Worm (Caenorhabditis elegans): ENCODE data around the gene degt-1.

The degt-1 gene

DNA sequence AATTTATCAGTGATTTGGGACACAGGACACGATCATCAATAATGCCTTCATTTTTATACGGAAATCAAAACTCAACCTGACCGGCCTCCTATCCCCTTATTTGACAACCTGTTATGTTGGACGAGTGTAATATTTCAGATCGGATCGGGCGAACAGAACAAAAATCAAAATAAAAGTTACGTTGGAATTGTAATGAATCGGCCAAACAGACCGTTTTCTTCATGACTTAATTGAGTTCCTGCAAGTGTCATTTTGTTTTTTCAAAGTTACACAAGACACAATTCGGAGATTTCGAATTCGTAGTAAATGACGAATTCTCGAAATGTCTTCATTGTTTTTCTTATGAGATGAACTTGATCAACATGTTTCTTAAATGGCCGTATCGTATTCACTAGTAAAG is 15.1 kb downstream of the degt-1 start, which contains the start of gene F32G8.3:
Gene F32G8.3 (minus strand): TSS at position 101 of the 400 bp plus-strand sequence.
- TF ChIP-seq tra-4 (tag; optimal IDR thresholded peaks at IDR 0.05) = no peak
- TF ChIP-seq ets-7 (tag; optimal IDR thresholded peaks at IDR 0.05) = no peak
- TF ChIP-seq sea-1 (GFP tag; conservative IDR thresholded peaks at IDR 0.05) = no peak
- no peak for TF ChIP-seq ceh-13 (GFP tag; optimal IDR thresholded peaks at IDR 0.05)
- TF ChIP-seq pes-1 (GFP tag; IDR thresholded peaks at IDR 0.05) = no peak
- TF ChIP-seq flt-1 (GFP tag; IDR thresholded peaks at IDR 0.05) = no peak
- TF ChIP-seq F13C5.2 (tag; optimal IDR thresholded peaks at IDR 0.05) = no peak
- no peak for TF ChIP-seq B0310.2 (tag; optimal IDR thresholded peaks at IDR 0.05)
- no peak for TF ChIP-seq ceh-36 (tag; optimal IDR thresholded peaks at IDR 0.05)
- no peak for TF ChIP-seq tbx-37 (GFP tag; conservative IDR thresholded peaks at IDR 0.05)
- no peak for TF ChIP-seq hmbx-1 (tag; optimal IDR thresholded peaks at IDR 0.05)
- no peak for TF ChIP-seq hnd-1 (tag; optimal IDR thresholded peaks at IDR 0.05)

DNA sequence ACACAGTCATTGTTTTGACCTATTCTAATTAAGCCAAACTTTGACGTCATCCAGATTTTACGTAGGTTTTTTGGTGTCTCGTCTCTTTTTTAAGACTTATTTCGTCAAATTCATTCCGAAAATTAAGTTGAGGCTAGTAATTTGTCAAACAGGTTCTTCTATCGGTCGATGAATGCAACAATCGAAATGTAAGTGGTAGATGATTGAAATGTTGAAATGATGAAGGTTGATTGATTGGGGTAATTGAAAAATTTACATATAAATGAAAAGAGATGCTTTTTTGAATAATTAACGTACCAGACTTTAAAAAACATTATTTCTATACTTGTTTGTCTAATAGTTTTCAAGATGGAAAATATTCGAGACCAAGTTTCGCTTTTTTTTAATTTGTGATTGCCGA is 16.2 kb downstream of the degt-1 start:
- TF ChIP-seq hmg-4 (GFP tag; optimal IDR thresholded peaks at IDR 0.05) (no peak), flt-1 (GFP tag; IDR thresholded peaks at IDR 0.05) (no peak), tbx-37 (GFP tag; conservative IDR thresholded peaks at IDR 0.05) (no peak), hmbx-1 (tag; optimal IDR thresholded peaks at IDR 0.05) (no peak), F13C5.2 (tag; optimal IDR thresholded peaks at IDR 0.05) (no peak), hnd-1 (tag; optimal IDR thresholded peaks at IDR 0.05) (no peak), tbx-11 (GFP tag; IDR thresholded peaks at IDR 0.05) (no peak), tra-4 (tag; optimal IDR thresholded peaks at IDR 0.05) (no peak), ets-7 (tag; optimal IDR thresholded peaks at IDR 0.05) (no peak), B0310.2 (tag; optimal IDR thresholded peaks at IDR 0.05) (no peak)

DNA sequence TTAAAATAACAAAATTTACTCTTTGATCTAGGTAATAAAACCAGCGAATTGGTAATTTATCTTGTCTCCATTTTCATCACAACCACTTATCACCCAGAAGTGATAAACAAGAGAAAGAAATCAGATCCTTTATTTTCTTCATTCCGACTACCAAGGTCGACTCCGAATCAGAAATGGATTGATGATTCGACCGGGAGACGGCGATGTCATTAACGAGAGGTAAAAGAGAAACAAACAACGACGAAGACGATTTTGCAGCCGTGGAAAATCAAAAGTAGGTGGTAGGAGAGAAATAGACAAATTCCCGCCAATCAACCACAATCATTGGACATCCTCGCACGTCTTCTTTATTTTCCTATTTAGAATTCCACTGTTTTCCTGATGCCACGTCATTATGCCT is 17.0 kb downstream of the degt-1 start:
- TF ChIP-seq flt-1 (GFP tag; IDR thresholded peaks at IDR 0.05) = no peak
- TF ChIP-seq ama-1 (optimal IDR thresholded peaks at IDR 0.05) = no peak
- no peak for TF ChIP-seq scrt-1 (GFP tag; IDR thresholded peaks at IDR 0.05)
- TF ChIP-seq pes-1 (GFP tag; IDR thresholded peaks at IDR 0.05) = no peak
- no peak for TF ChIP-seq sea-1 (GFP tag; conservative IDR thresholded peaks at IDR 0.05)
- no peak for TF ChIP-seq hnd-1 (tag; optimal IDR thresholded peaks at IDR 0.05)
- TF ChIP-seq aly-1 (tag; optimal IDR thresholded peaks at IDR 0.05) = no peak
- no peak for TF ChIP-seq tbx-37 (GFP tag; conservative IDR thresholded peaks at IDR 0.05)
- no peak for TF ChIP-seq ets-7 (tag; optimal IDR thresholded peaks at IDR 0.05)
- TF ChIP-seq tra-4 (tag; optimal IDR thresholded peaks at IDR 0.05) = no peak

DNA sequence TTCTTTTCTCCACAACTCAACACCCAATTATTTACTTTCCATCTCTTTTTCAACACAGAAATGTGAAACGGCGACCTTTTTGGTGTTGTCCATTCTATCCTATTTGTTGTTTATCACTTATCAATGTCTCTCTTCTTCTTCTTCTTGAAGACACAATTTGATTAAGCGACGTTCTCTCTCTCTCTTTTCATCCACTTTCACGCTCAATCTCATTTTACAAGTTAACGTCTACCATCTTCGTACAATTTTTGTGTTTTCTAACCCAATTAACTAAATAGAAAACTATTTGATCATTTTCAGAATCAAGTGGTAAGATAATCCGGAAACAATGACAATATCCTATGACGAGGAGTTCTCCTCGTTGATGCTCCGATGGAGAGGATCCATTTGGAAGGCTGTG is 17.6 kb downstream of the degt-1 start, which contains the start of gene best-14:
Gene best-14 (plus strand): TSS at position 301 of the 400 bp plus-strand sequence.
- no peak for TF ChIP-seq ceh-13 (GFP tag; optimal IDR thresholded peaks at IDR 0.05)
- no peak for TF ChIP-seq F13C5.2 (tag; optimal IDR thresholded peaks at IDR 0.05)
- TF ChIP-seq hmg-4 (GFP tag; optimal IDR thresholded peaks at IDR 0.05) = no peak
- TF ChIP-seq hmbx-1 (tag; optimal IDR thresholded peaks at IDR 0.05) = no peak
- TF ChIP-seq hnd-1 (tag; optimal IDR thresholded peaks at IDR 0.05) = no peak
- TF ChIP-seq ceh-36 (tag; optimal IDR thresholded peaks at IDR 0.05) = no peak
- no peak for TF ChIP-seq B0310.2 (tag; optimal IDR thresholded peaks at IDR 0.05)
- no peak for TF ChIP-seq ets-7 (tag; optimal IDR thresholded peaks at IDR 0.05)
- no peak for TF ChIP-seq tbx-37 (GFP tag; conservative IDR thresholded peaks at IDR 0.05)
- no peak for TF ChIP-seq scrt-1 (GFP tag; IDR thresholded peaks at IDR 0.05)
- TF ChIP-seq sea-1 (GFP tag; conservative IDR thresholded peaks at IDR 0.05) = no peak
- TF ChIP-seq aly-1 (tag; optimal IDR thresholded peaks at IDR 0.05) = no peak
- no peak for TF ChIP-seq tra-4 (tag; optimal IDR thresholded peaks at IDR 0.05)
- no peak for TF ChIP-seq tbx-11 (GFP tag; IDR thresholded peaks at IDR 0.05)
- no peak for TF ChIP-seq ama-1 (optimal IDR thresholded peaks at IDR 0.05)
- no peak for TF ChIP-seq pes-1 (GFP tag; IDR thresholded peaks at IDR 0.05)
- TF ChIP-seq flt-1 (GFP tag; IDR thresholded peaks at IDR 0.05) = no peak

DNA sequence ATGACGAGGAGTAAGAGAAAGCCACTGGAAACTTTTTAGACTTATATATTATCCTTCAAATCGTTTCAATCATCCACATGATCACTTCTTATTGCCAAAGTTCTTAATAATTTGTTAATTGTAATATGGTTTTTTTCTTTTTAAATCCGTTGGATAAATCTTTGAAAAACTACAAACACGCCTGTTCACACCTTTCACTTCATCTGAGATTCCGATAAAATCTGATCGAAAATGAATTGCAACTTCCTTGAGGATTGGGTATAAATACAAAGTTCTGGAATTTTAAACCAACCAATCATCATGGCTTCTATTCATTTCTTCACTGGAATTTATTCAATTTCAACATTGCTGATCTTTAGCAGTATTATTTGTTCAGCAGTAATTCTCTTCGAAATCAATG is 20.5 kb downstream of the degt-1 start, which contains the start of gene col-152:
Gene col-152 (plus strand): TSS at position 301 of the 400 bp plus-strand sequence.
- no peak for TF ChIP-seq ets-7 (tag; optimal IDR thresholded peaks at IDR 0.05)
- TF ChIP-seq sea-1 (GFP tag; conservative IDR thresholded peaks at IDR 0.05) = no peak

DNA sequence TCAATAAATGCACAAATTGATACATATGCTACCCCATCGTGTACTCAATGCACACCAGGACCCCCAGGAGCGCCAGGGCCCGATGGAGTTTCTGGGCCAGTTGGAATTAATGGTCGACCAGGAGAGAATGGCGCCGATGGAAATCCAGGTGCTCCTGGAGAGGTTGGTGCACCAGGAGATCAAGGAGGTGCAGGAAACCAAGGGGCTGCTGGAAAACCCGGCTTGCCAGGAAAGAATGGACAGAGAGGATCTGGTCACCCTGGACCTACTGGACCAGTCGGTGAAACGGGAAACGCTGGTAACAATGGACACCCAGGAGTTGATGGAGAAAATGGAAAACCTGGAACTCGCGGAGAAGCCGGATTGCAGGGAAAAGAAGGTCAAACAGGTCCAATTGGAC is 21.5 kb downstream of the degt-1 start:
- TF ChIP-seq aly-1 (tag; optimal IDR thresholded peaks at IDR 0.05) (no peak), ets-7 (tag; optimal IDR thresholded peaks at IDR 0.05) (no peak)

DNA sequence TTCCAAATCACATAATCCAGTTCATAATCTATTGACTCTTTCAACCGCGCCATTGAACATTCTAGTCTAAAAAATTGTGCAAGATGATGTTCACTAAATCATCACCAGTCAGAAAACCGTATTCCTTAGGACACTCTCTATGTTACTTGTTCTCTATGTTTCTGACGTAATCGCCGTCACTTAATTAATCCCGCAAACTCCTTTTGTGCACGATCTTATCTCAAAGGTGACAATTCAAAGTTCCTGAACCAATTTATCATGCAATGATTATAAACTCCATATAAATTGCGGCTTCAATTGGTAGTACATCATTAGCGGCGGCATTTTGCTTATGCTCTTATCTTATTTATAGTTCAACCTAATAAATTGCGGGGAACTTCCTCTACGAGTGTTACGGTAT is 22.7 kb downstream of the degt-1 start:
- TF ChIP-seq flt-1 (GFP tag; IDR thresholded peaks at IDR 0.05) (no peak), hmg-4 (GFP tag; optimal IDR thresholded peaks at IDR 0.05) (no peak), F13C5.2 (tag; optimal IDR thresholded peaks at IDR 0.05) (no peak), ama-1 (optimal IDR thresholded peaks at IDR 0.05) (no peak), tra-4 (tag; optimal IDR thresholded peaks at IDR 0.05) (no peak), scrt-1 (GFP tag; IDR thresholded peaks at IDR 0.05) (no peak), hmbx-1 (tag; optimal IDR thresholded peaks at IDR 0.05) (no peak), sea-1 (GFP tag; conservative IDR thresholded peaks at IDR 0.05) (no peak), tbx-37 (GFP tag; conservative IDR thresholded peaks at IDR 0.05) (no peak), tbx-11 (GFP tag; IDR thresholded peaks at IDR 0.05) (no peak), ceh-13 (GFP tag; optimal IDR thresholded peaks at IDR 0.05) (no peak)

DNA sequence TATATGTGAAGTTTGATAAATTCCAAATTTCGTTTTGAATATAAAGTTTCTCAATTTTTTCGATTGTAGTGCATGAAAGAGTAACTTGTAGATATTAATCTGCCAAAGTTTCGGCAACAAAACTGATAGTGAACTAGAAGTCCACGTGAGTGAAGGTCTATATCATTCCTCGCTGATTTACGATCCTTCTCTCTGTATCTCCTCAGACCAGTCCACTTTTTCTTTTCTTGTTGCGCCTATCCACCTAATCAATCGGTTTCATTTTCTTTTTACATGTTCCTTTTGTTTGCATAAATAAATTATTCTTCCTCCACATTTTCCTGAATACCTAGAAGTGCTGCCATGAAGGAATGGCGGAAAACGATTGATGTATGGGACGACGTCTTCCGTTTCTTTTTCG is 24.0 kb downstream of the degt-1 start:
- TF ChIP-seq ama-1 (optimal IDR thresholded peaks at IDR 0.05) (no peak), pes-1 (GFP tag; IDR thresholded peaks at IDR 0.05) (no peak), tbx-37 (GFP tag; conservative IDR thresholded peaks at IDR 0.05) (no peak), aly-1 (tag; optimal IDR thresholded peaks at IDR 0.05) (no peak)
